Worm (Caenorhabditis elegans) whole organism, L2 larva: ENCODE data around the gene cpf-2.
A peak's percentile ranks its signal among the peaks of the same experiment; 100 is the strongest.

Experiments used
- C34F6.9 ChIP-seq: fragments of 150-350 bp; optimal IDR thresholded peaks from 2 replicates; lab custom pipeline; 2014; ENCODE audit warnings: missing biosample characterization, missing genetic modification characterization
- F13H6.1 ChIP-seq: sonication (generic microtip); optimal IDR thresholded peaks from 2 replicates; lab custom pipeline; 2016; ENCODE audit warnings: missing genetic modification characterization, missing compliant biosample characterization
- R02D3.7 ChIP-seq: fragments of 150-350 bp; optimal IDR thresholded peaks from 2 replicates; lab custom pipeline; 2014; ENCODE audit warnings: missing biosample characterization, missing genetic modification characterization
- Y55F3AM.14 ChIP-seq: fragments of 200-800 bp; sonication (Bioruptor generic); optimal IDR thresholded peaks from 2 replicates; lab custom pipeline; 2018; ENCODE audit warnings: mild to moderate bottlenecking, missing genetic modification characterization, missing compliant biosample characterization
- ZK546.5 ChIP-seq: sonication (generic microtip); optimal IDR thresholded peaks from 2 replicates; lab custom pipeline; 2017; ENCODE audit warnings: missing biosample characterization, missing genetic modification characterization
- alr-1 ChIP-seq: fragments of 150-350 bp; optimal IDR thresholded peaks from 2 replicates; lab custom pipeline; 2014; ENCODE audit warnings: missing biosample characterization, missing genetic modification characterization
- aly-2 ChIP-seq: fragments of 150-350 bp; optimal IDR thresholded peaks from 2 replicates; lab custom pipeline; 2014; ENCODE audit warnings: missing biosample characterization, missing genetic modification characterization
- blmp-1 ChIP-seq: sonication (generic microtip); optimal IDR thresholded peaks from 2 replicates; lab custom pipeline; 2017; ENCODE audit warnings: missing genetic modification characterization, mild to moderate bottlenecking, missing compliant biosample characterization, antibody characterized with exemption, moderate library complexity; ENCODE audit not compliant: insufficient read depth
- ceh-16 ChIP-seq: fragments of 150-350 bp; optimal IDR thresholded peaks from 2 replicates; lab custom pipeline; 2014; ENCODE audit warnings: missing biosample characterization, missing genetic modification characterization
- ceh-82 ChIP-seq: fragments of 150-350 bp; optimal IDR thresholded peaks from 2 replicates; lab custom pipeline; 2014; ENCODE audit warnings: missing biosample characterization, missing genetic modification characterization
- crh-2 ChIP-seq: sonication (generic microtip); optimal IDR thresholded peaks from 2 replicates; lab custom pipeline; 2017; ENCODE audit warnings: missing biosample characterization, missing genetic modification characterization
- dmd-4 ChIP-seq: sonication (generic microtip); optimal IDR thresholded peaks from 2 replicates; lab custom pipeline; 2017; ENCODE audit warnings: missing biosample characterization, missing genetic modification characterization
- elt-1 ChIP-seq: fragments of 150-350 bp; optimal IDR thresholded peaks from 2 replicates; lab custom pipeline; 2014; ENCODE audit warnings: missing biosample characterization, missing genetic modification characterization
- fos-1 ChIP-seq: fragments of 150-350 bp; optimal IDR thresholded peaks from 2 replicates; lab custom pipeline; 2014; ENCODE audit warnings: missing biosample characterization, missing genetic modification characterization
- gmeb-1 ChIP-seq: fragments of 150-350 bp; optimal IDR thresholded peaks from 2 replicates; lab custom pipeline; 2014; ENCODE audit warnings: missing biosample characterization, missing genetic modification characterization
- lin-11 ChIP-seq: fragments of 150-350 bp; sonication (generic microtip); optimal IDR thresholded peaks from 2 replicates; lab custom pipeline; 2014; ENCODE audit warnings: missing biosample characterization, missing genetic modification characterization, inconsistent platforms, mixed read lengths
- lin-13 ChIP-seq: fragments of 150-350 bp; optimal IDR thresholded peaks from 2 replicates; lab custom pipeline; 2014; ENCODE audit warnings: missing biosample characterization, missing genetic modification reagents, missing genetic modification characterization
- lin-39 ChIP-seq: fragments of 150-350 bp; optimal IDR thresholded peaks from 2 replicates; lab custom pipeline; 2014; ENCODE audit warnings: missing biosample characterization, missing genetic modification reagents, missing genetic modification characterization
- lsy-2 ChIP-seq, 2 experiments: fragments of 150-350 bp in 1 of 2; sonication (generic microtip) in 1 of 2; optimal IDR thresholded peaks; 2 replicates each; lab custom pipeline; 2014 to 2017; ENCODE audit warnings: missing biosample characterization in 2 of 2, missing genetic modification characterization in 2 of 2
- mab-5 ChIP-seq: fragments of 150-350 bp; optimal IDR thresholded peaks from 2 replicates; lab custom pipeline; 2014; ENCODE audit warnings: missing biosample characterization, missing genetic modification characterization
- mbf-1 ChIP-seq: sonication (generic microtip); optimal IDR thresholded peaks from 2 replicates; lab custom pipeline; 2017; ENCODE audit warnings: missing biosample characterization, missing genetic modification characterization
- nhr-10 ChIP-seq: sonication (generic microtip); optimal IDR thresholded peaks from 2 replicates; lab custom pipeline; 2017; ENCODE audit warnings: missing biosample characterization, missing genetic modification characterization
- nhr-12 ChIP-seq: fragments of 150-350 bp; optimal IDR thresholded peaks from 2 replicates; lab custom pipeline; 2014; ENCODE audit warnings: missing biosample characterization, missing genetic modification characterization
- nhr-129 ChIP-seq: fragments of 150-350 bp; optimal IDR thresholded peaks from 2 replicates; lab custom pipeline; 2014; ENCODE audit warnings: missing biosample characterization, missing genetic modification characterization
- nhr-21 ChIP-seq: fragments of 150-350 bp; optimal IDR thresholded peaks from 2 replicates; lab custom pipeline; 2014; ENCODE audit warnings: missing biosample characterization, missing genetic modification characterization
- nhr-25 ChIP-seq: fragments of 150-350 bp; sonication (generic microtip); optimal IDR thresholded peaks from 3 replicates; lab custom pipeline; 2014; ENCODE audit warnings: missing biosample characterization, missing genetic modification characterization
- nhr-6 ChIP-seq: fragments of 150-350 bp; optimal IDR thresholded peaks from 2 replicates; lab custom pipeline; 2014; ENCODE audit warnings: missing biosample characterization, missing genetic modification characterization
- nhr-77 ChIP-seq: fragments of 150-350 bp; optimal IDR thresholded peaks from 2 replicates; lab custom pipeline; 2014; ENCODE audit warnings: missing biosample characterization, missing genetic modification characterization
- sem-4 ChIP-seq: fragments of 150-350 bp; optimal IDR thresholded peaks from 2 replicates; lab custom pipeline; 2014; ENCODE audit warnings: missing biosample characterization, missing genetic modification reagents, missing genetic modification characterization
- skn-1 ChIP-seq: sonication (generic microtip); optimal IDR thresholded peaks from 2 replicates; lab custom pipeline; 2017; ENCODE audit warnings: missing biosample characterization, missing genetic modification characterization
- sma-3 ChIP-seq: sonication (generic microtip); optimal IDR thresholded peaks from 2 replicates; lab custom pipeline; 2016; ENCODE audit warnings: missing genetic modification reagents, missing genetic modification characterization, missing compliant biosample characterization
- sma-9 ChIP-seq, 2 experiments: fragments of 150-350 bp in 1 of 2; sonication (generic microtip) in 1 of 2; optimal IDR thresholded peaks; 2 replicates each; lab custom pipeline; 2014 to 2016; ENCODE audit warnings: missing genetic modification characterization in 2 of 2, mild to moderate bottlenecking in 1 of 2, missing biosample characterization in 1 of 2, missing compliant biosample characterization in 1 of 2, missing genetic modification reagents in 1 of 2, moderate library complexity in 1 of 2
- snpc-4 ChIP-seq: fragments of 150-350 bp; optimal IDR thresholded peaks from 2 replicates; lab custom pipeline; 2014; ENCODE audit warnings: missing biosample characterization, missing genetic modification characterization
- unc-39 ChIP-seq: fragments of 150-350 bp; optimal IDR thresholded peaks from 2 replicates; lab custom pipeline; 2014; ENCODE audit warnings: missing biosample characterization, missing genetic modification characterization
- unc-55 ChIP-seq: fragments of 150-350 bp; sonication (generic microtip); optimal IDR thresholded peaks from 3 replicates; lab custom pipeline; 2014; ENCODE audit warnings: missing biosample characterization, missing genetic modification reagents, missing genetic modification characterization
- unc-62 ChIP-seq: fragments of 150-350 bp; optimal IDR thresholded peaks from 2 replicates; lab custom pipeline; 2014; ENCODE audit warnings: missing biosample characterization, missing genetic modification reagents, missing genetic modification characterization
- ztf-1 ChIP-seq: fragments of 200-800 bp; sonication (Bioruptor generic); conservative IDR thresholded peaks from 2 replicates; pipeline ENCODE4 v1.3.6; 2022; ENCODE audit warnings: missing genetic modification characterization, missing compliant biosample characterization
- ztf-11 ChIP-seq: sonication (generic microtip); optimal IDR thresholded peaks from 2 replicates; lab custom pipeline; 2017; ENCODE audit warnings: missing biosample characterization, missing genetic modification characterization
- ztf-4 ChIP-seq: fragments of 150-350 bp; optimal IDR thresholded peaks from 2 replicates; lab custom pipeline; 2014; ENCODE audit warnings: missing biosample characterization, missing genetic modification characterization

The cpf-2 gene

ce11 chrIII:13268856-13269255 lies at the start of gene cpf-2:
Gene cpf-2, minus strand, starts transcription at chrIII:13268883.
- no peak for TF ChIP-seq unc-39
- TF ChIP-seq sma-3 (GFP tag; lab: Kevin White, UChicago), result peak; percentile 76
- peak; percentile 70 for TF ChIP-seq ceh-16
- TF ChIP-seq mab-5, result no peak
- TF ChIP-seq alr-1 (tag; lab: Kevin White, UChicago), result no peak
- TF ChIP-seq skn-1 (tag; lab: Kevin White, UChicago), result peak; percentile 39
- TF ChIP-seq nhr-77 (tag; lab: Kevin White, UChicago), result peak; percentile 8
- TF ChIP-seq nhr-25, result peak; percentile 71
- TF ChIP-seq lin-13 (GFP tag; lab: Kevin White, UChicago), result peak; percentile 77
- no peak for TF ChIP-seq R02D3.7
- no peak for TF ChIP-seq lin-39 (tag; lab: Kevin White, UChicago)
- TF ChIP-seq nhr-21 (tag; lab: Kevin White, UChicago), result peak; percentile 77
- peak; percentile 14 for TF ChIP-seq blmp-1 (tag; lab: Kevin White, UChicago)
- no peak for TF ChIP-seq ztf-1 (GFP tag; lab: Robert Waterston, UW)
- TF ChIP-seq F13H6.1 (tag; lab: Kevin White, UChicago), result peak; percentile 84
- TF ChIP-seq Y55F3AM.14 (GFP tag; lab: Kevin White, UChicago), result no peak
- peak; percentile 43 for TF ChIP-seq nhr-6 (tag; lab: Kevin White, UChicago)
- no peak for TF ChIP-seq ceh-82 (tag; lab: Kevin White, UChicago)
- no peak for TF ChIP-seq dmd-4 (tag; lab: Kevin White, UChicago)
- no peak for TF ChIP-seq ztf-4 (tag; lab: Kevin White, UChicago)
- peak; percentile 39 for TF ChIP-seq fos-1 (tag; lab: Kevin White, UChicago)
- no peak for TF ChIP-seq aly-2 (tag; lab: Kevin White, UChicago)
- no peak for TF ChIP-seq nhr-12
- TF ChIP-seq ztf-11 (tag; lab: Kevin White, UChicago), result peak; percentile 3
- TF ChIP-seq sma-9 (GFP tag; optimal IDR thresholded peaks at IDR 0.05; lab: Kevin White, UChicago), result peak; percentile 74
- TF ChIP-seq sma-9 (tag; optimal IDR thresholded peaks at IDR 0.05; lab: Kevin White, UChicago), result no peak
- no peak for TF ChIP-seq ZK546.5
- TF ChIP-seq sem-4, result peak; percentile 74
- TF ChIP-seq gmeb-1 (tag; lab: Kevin White, UChicago), result peak; percentile 85
- TF ChIP-seq crh-2 (tag; lab: Kevin White, UChicago), result peak; percentile 82
- TF ChIP-seq nhr-10, result peak; percentile 27
- peak; percentile 78 for TF ChIP-seq unc-55 (GFP tag; lab: Kevin White, UChicago)
- peak; percentile 80 for TF ChIP-seq C34F6.9 (tag; lab: Kevin White, UChicago)
- TF ChIP-seq lsy-2 (tag; optimal IDR thresholded peaks at IDR 0.05; lab: Kevin White, UChicago), result peak; percentile 66 to 83
- TF ChIP-seq lin-11 (tag; lab: Kevin White, UChicago), result peak; percentile 82
- peak; percentile 84 for TF ChIP-seq nhr-129
- no peak for TF ChIP-seq elt-1

- TF ChIP-seq nhr-129 (no peak), lin-39 (tag; lab: Kevin White, UChicago) (no peak), snpc-4 (tag; lab: Kevin White, UChicago) (no peak), nhr-10 (no peak), C34F6.9 (tag; lab: Kevin White, UChicago) (no peak), skn-1 (tag; lab: Kevin White, UChicago) (no peak)
- TF ChIP-seq, all 48 proteins: peak for 0
Measured at ce11 chrIII:13317383-13317911, 48.8 kb upstream of the cpf-2 start.

- TF ChIP-seq R02D3.7, result no peak
- TF ChIP-seq lsy-2 (tag; optimal IDR thresholded peaks at IDR 0.05; lab: Kevin White, UChicago), result no peak
- TF ChIP-seq unc-39, result no peak
- no peak for TF ChIP-seq ceh-82 (tag; lab: Kevin White, UChicago)
- no peak for TF ChIP-seq unc-62 (GFP tag; lab: Kevin White, UChicago)
- no peak for TF ChIP-seq nhr-21 (tag; lab: Kevin White, UChicago)
- no peak for TF ChIP-seq sma-3 (GFP tag; lab: Kevin White, UChicago)
- no peak for TF ChIP-seq sem-4
- TF ChIP-seq dmd-4 (tag; lab: Kevin White, UChicago), result no peak
- no peak for TF ChIP-seq aly-2 (tag; lab: Kevin White, UChicago)
- TF ChIP-seq lin-13 (GFP tag; lab: Kevin White, UChicago), result no peak
- no peak for TF ChIP-seq sma-9 (GFP tag; optimal IDR thresholded peaks at IDR 0.05; lab: Kevin White, UChicago)
- TF ChIP-seq sma-9 (tag; optimal IDR thresholded peaks at IDR 0.05; lab: Kevin White, UChicago), result no peak
- TF ChIP-seq ztf-1 (GFP tag; lab: Robert Waterston, UW), result no peak
- no peak for TF ChIP-seq mbf-1 (tag; lab: Kevin White, UChicago)
- no peak for TF ChIP-seq snpc-4 (tag; lab: Kevin White, UChicago)
- no peak for TF ChIP-seq gmeb-1 (tag; lab: Kevin White, UChicago)
Measured at ce11 chrIII:13316935-13317334, 48.3 kb upstream of the cpf-2 start.
